Worm (Caenorhabditis elegans) whole organism, mixed stage, embryonic: ENCODE data around the gene F53A9.6.

ENCODE experiments used
- blmp-1 ChIP-seq: fragments of 150-350 bp; optimal IDR thresholded peaks from 2 replicates; lab custom pipeline; 2014; ENCODE audit warnings: missing biosample characterization, missing genetic modification characterization
- ces-1 ChIP-seq: fragments of 150-350 bp; optimal IDR thresholded peaks from 2 replicates; lab custom pipeline; 2014; ENCODE audit warnings: missing biosample characterization, missing genetic modification reagents, missing genetic modification characterization
- flh-1 ChIP-seq: fragments of 200-800 bp; sonication (Bioruptor generic); optimal IDR thresholded peaks from 2 replicates; lab custom pipeline; 2018; ENCODE audit warnings: mild to moderate bottlenecking, missing genetic modification characterization, moderate library complexity, missing compliant biosample characterization
- nhr-12 ChIP-seq: fragments of 150-350 bp; optimal IDR thresholded peaks from 2 replicates; lab custom pipeline; 2014; ENCODE audit warnings: missing biosample characterization, missing genetic modification characterization
- nhr-237 ChIP-seq: fragments of 150-350 bp; optimal IDR thresholded peaks from 2 replicates; lab custom pipeline; 2014; ENCODE audit warnings: missing biosample characterization, missing genetic modification characterization
- nhr-76 ChIP-seq: sonication (generic microtip); optimal IDR thresholded peaks from 2 replicates; lab custom pipeline; 2017; ENCODE audit warnings: missing biosample characterization, missing genetic modification characterization
- unc-62 ChIP-seq: fragments of 150-350 bp; optimal IDR thresholded peaks from 2 replicates; lab custom pipeline; 2014; ENCODE audit warnings: missing biosample characterization, missing genetic modification reagents, missing genetic modification characterization
- ztf-11 ChIP-seq: fragments of 150-350 bp; optimal IDR thresholded peaks from 2 replicates; lab custom pipeline; 2014; ENCODE audit warnings: missing biosample characterization, missing genetic modification characterization

ce11 chrX:8681600-8681999 lies 32.0 kb downstream of the F53A9.6 start, which contains the start of gene K09E2.1:
- no peak for TF ChIP-seq ztf-11
- TF ChIP-seq nhr-237 (tag; lab: Kevin White, UChicago), result no peak
- TF ChIP-seq flh-1 (GFP tag; lab: Kevin White, UChicago), result no peak
- no peak for TF ChIP-seq nhr-12 (tag; lab: Kevin White, UChicago)
- TF ChIP-seq unc-62 (GFP tag; lab: Kevin White, UChicago), result no peak
- no peak for TF ChIP-seq nhr-76 (tag; lab: Kevin White, UChicago)
- no peak for TF ChIP-seq ces-1 (GFP tag; lab: Kevin White, UChicago)
- TF ChIP-seq blmp-1, result no peak
